Worm (Caenorhabditis elegans): ENCODE data around the gene hsp-43.

hsp-43 gene

ce11 chrX:6235443-6235842 lies at the start of gene hsp-43:
Gene hsp-43 (minus strand): TSS chrX:6235543.
- TF ChIP-seq unc-62 (GFP tag; optimal IDR thresholded peaks at IDR 0.05) = no peak

ce11 chrX:6280998-6281397 lies 45.7 kb upstream of the hsp-43 start:
- TF ChIP-seq unc-62 (GFP tag; optimal IDR thresholded peaks at IDR 0.05) = no peak

ce11 chrX:6279625-6280024 lies 44.3 kb upstream of the hsp-43 start, which contains the start of gene col-166:
Gene col-166 (plus strand): TSS chrX:6280016.
- no peak for TF ChIP-seq unc-62 (GFP tag; optimal IDR thresholded peaks at IDR 0.05)

ce11 chrX:6278296-6278695 lies 43.0 kb upstream of the hsp-43 start:
- TF ChIP-seq unc-62 (GFP tag; optimal IDR thresholded peaks at IDR 0.05) = no peak

ce11 chrX:6277252-6277651 lies 41.9 kb upstream of the hsp-43 start:
- TF ChIP-seq unc-62 (GFP tag; optimal IDR thresholded peaks at IDR 0.05) = no peak

ce11 chrX:6276701-6277100 lies 41.4 kb upstream of the hsp-43 start:
- no peak for TF ChIP-seq unc-62 (GFP tag; optimal IDR thresholded peaks at IDR 0.05)

- TF ChIP-seq unc-62 (GFP tag; optimal IDR thresholded peaks at IDR 0.05) = no peak
Observed at ce11 chrX:6275343-6275742, 40.0 kb upstream of the hsp-43 start.

- no peak for TF ChIP-seq unc-62 (GFP tag; optimal IDR thresholded peaks at IDR 0.05)
Observed at ce11 chrX:6274270-6274669, 38.9 kb upstream of the hsp-43 start.

ce11 chrX:6273772-6274171 lies 38.4 kb upstream of the hsp-43 start:
- no peak for TF ChIP-seq unc-62 (GFP tag; optimal IDR thresholded peaks at IDR 0.05)

ce11 chrX:6271718-6272117 lies 36.4 kb upstream of the hsp-43 start, which contains the start of gene lro-1:
Gene lro-1 (plus strand): TSS chrX:6272089.
- no peak for TF ChIP-seq unc-62 (GFP tag; optimal IDR thresholded peaks at IDR 0.05)

ce11 chrX:6266739-6267138 lies 31.4 kb upstream of the hsp-43 start, which contains the start of gene W05H9.2:
Gene W05H9.2 (plus strand): TSS chrX:6267039.
- TF ChIP-seq unc-62 (GFP tag; optimal IDR thresholded peaks at IDR 0.05) = no peak

- TF ChIP-seq unc-62 (GFP tag; optimal IDR thresholded peaks at IDR 0.05) = no peak
Observed at ce11 chrX:6263194-6263698, 27.9 kb upstream of the hsp-43 start, which contains the start of gene W05H9.4. Gene W05H9.4 (plus strand): TSS chrX:6263648.

- TF ChIP-seq unc-62 (GFP tag; optimal IDR thresholded peaks at IDR 0.05) = no peak
Observed at ce11 chrX:6259081-6259480, 23.7 kb upstream of the hsp-43 start.

- TF ChIP-seq unc-62 (GFP tag; optimal IDR thresholded peaks at IDR 0.05) = no peak
Observed at ce11 chrX:6258409-6258808, 23.1 kb upstream of the hsp-43 start.

- no peak for TF ChIP-seq unc-62 (GFP tag; optimal IDR thresholded peaks at IDR 0.05)
Observed at ce11 chrX:6256969-6257368, 21.6 kb upstream of the hsp-43 start.

- no peak for TF ChIP-seq unc-62 (GFP tag; optimal IDR thresholded peaks at IDR 0.05)
Observed at ce11 chrX:6256430-6256829, 21.1 kb upstream of the hsp-43 start.

ce11 chrX:6255561-6255960 lies 20.2 kb upstream of the hsp-43 start:
- TF ChIP-seq unc-62 (GFP tag; optimal IDR thresholded peaks at IDR 0.05) = no peak

- TF ChIP-seq unc-62 (GFP tag; optimal IDR thresholded peaks at IDR 0.05) = no peak
Observed at ce11 chrX:6254671-6255031, 19.3 kb upstream of the hsp-43 start.

Data from whole organism, dauer.